Worm (Caenorhabditis elegans): Measurements from ENCODE around the gene spk-1.

Gene spk-1

DNA sequence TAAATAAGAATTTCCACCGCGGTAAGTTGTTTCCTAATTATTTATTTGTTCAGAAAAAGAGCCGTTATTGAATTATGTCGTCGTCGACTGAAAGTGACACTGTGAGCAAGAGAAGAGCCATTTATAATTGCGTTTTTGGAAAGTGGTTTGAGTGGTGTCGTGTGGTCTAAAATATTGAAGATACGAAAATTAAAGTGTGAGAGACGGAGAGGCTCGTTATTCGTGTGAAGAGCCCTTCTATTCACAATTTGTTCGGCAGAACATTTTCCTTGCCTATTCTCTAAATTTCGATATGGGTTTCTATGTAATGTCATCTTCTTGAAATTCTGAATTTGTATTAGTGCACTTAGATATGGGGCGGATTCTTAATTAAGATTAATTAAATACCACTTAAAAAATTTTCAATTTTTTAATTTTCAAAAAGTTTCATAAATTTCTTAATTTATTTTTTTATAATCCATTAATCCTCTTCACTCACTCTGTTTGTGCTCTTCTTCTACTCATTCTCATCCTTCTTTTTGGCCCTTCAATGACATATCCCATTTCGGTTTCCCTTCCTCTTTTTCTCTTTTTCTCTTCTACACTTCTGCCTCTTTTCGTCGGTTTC, 53.5 kb downstream of the spk-1 start:
- TF ChIP-seq dao-5 (tag; optimal IDR thresholded peaks at IDR 0.05), result peak; percentile 46
- no peak for TF ChIP-seq him-1 (tag; optimal IDR thresholded peaks at IDR 0.05)

DNA sequence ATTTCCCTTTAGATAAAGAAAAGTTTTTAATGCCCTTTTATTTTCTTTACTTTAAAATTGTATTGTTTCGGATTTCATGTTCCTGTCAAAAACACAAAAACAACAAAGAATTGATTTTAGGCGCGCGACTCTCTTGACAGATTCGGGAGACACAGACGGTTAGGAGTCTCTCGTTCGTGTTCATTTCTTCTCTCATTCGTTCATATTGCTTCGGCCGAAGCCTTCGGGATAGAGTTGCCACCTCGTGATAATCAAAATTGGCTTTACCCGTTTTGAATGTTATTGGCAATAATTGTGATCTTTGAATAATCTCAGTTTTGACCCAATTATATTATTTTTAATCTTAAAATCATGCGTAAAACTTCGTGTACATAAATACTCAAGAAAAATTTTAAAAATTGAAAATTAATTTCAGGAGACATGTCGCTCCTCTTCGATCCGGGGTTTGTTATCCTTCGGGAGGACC, 54.7 kb downstream of the spk-1 start, which contains the start of gene F55H2.5:
Gene F55H2.5, plus strand, starts transcription at position 416 of the 466 bp plus-strand sequence.
- no peak for TF ChIP-seq W03F9.2 (tag; optimal IDR thresholded peaks at IDR 0.05)
- TF ChIP-seq him-1 (tag; optimal IDR thresholded peaks at IDR 0.05), result no peak
- no peak for TF ChIP-seq dao-5 (tag; optimal IDR thresholded peaks at IDR 0.05)

DNA sequence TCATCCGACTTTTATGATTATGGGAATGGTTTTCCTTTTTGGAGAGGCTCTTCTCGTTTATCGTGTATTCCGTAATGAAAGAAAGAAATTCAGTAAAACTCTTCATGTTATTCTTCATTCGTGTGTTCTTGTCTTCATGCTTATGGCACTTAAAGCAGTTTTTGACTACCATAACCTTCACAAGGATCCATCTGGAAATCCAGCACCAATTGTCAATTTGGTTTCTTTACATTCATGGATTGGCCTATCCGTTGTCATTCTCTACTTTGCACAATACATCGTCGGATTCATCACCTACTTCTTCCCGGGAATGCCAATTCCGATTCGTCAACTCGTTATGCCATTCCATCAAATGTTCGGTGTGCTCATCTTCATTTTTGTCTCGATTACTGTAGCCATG, 55.3 kb downstream of the spk-1 start:
- TF ChIP-seq W03F9.2 (tag; optimal IDR thresholded peaks at IDR 0.05), result no peak
- TF ChIP-seq dao-5 (tag; optimal IDR thresholded peaks at IDR 0.05), result no peak
- TF ChIP-seq him-1 (tag; optimal IDR thresholded peaks at IDR 0.05), result no peak

All from whole organism, L4/young adult.